Fruit fly (Drosophila melanogaster): ENCODE results near the gene PolD1.

DNA sequence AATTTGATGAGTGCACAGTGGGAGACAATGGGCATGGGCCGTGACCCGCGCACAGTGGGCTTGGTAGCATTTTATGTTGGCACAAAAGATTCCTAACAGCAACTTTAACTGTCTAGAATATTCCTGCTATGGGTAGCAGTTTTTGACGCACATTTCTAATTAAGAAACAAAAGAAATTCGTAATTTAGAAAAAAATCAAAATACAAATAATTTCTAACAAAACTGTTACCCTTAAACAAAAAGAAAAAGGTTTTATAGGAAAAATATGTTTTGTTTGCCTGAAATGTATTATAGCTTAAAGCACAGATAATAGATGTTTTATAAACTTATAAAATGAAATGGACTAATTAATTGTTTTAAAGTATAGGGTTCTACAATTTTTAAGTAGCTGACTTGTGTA is 29.3 kb upstream of the PolD1 start:
- TF ChIP-seq foxo (GFP tag; optimal IDR thresholded peaks at IDR 0.05) (peak in 1 of 2 experiments; percentile 15), h (GFP tag; optimal IDR thresholded peaks at IDR 0.05) (peak; percentile 29), Sp1 (GFP tag; optimal IDR thresholded peaks at IDR 0.05) (no peak), HLH106 (tag; optimal IDR thresholded peaks at IDR 0.05) (no peak), Hr78 (GFP tag; optimal IDR thresholded peaks at IDR 0.05) (no peak), Myc (optimal IDR thresholded peaks at IDR 0.05) (no peak), N (GFP tag; optimal IDR thresholded peaks at IDR 0.05) (no peak), CG9705 (GFP tag; optimal IDR thresholded peaks at IDR 0.05) (no peak), psq (GFP tag; optimal IDR thresholded peaks at IDR 0.05) (no peak), CG32264 (GFP tag; optimal IDR thresholded peaks at IDR 0.05) (no peak), lola (GFP tag; optimal IDR thresholded peaks at IDR 0.05) (no peak), usp (GFP tag; optimal IDR thresholded peaks at IDR 0.05) (no peak), fru (GFP tag; optimal IDR thresholded peaks at IDR 0.05) (no peak), OdsH (GFP tag; optimal IDR thresholded peaks at IDR 0.05) (no peak)

Measured in whole organism, wandering third instar larva.